Worm (Caenorhabditis elegans): ENCODE data around the gene C49F5.7.

DNA sequence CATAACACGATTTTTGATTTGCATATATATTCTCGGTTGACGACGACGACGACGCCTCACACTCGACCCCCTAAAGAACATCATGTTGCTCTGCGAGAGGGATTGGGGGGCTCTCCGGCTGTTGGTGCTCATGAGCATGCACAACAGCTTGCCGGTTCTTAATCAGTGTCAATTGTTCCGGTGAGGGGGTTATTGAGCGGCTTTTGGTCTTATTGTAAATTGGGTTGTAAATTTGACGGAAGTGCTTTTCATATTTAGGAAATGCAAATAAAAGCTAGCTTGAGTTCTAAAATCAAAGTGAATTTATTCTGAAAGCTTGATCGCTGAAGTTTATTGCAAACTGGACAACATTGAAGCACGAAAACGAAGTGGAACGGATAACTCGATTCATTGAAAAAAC is 43.4 kb downstream of the C49F5.7 start:
- TF ChIP-seq him-1 (tag; optimal IDR thresholded peaks at IDR 0.05) = no peak
- no peak for TF ChIP-seq W03F9.2 (tag; optimal IDR thresholded peaks at IDR 0.05)
- no peak for TF ChIP-seq dao-5 (tag; optimal IDR thresholded peaks at IDR 0.05)

Measured in whole organism, L4/young adult.